Fruit fly (Drosophila melanogaster) whole organism, embryonic: ENCODE data around the gene Nsun5.
A peak's percentile ranks its signal among the peaks of the same experiment; 100 is the strongest.

Source experiments
- ATbp ChIP-seq: fragments of 200-800 bp; sonication (Bioruptor generic); optimal IDR thresholded peaks from 2 replicates; lab custom pipeline; 2017; ENCODE audit warnings: missing biosample characterization, mild to moderate bottlenecking, missing genetic modification characterization, missing genetic modification reagents
- Abd-B ChIP-seq: fragments of 200-800 bp; sonication (Bioruptor generic); optimal IDR thresholded peaks from 2 replicates; lab custom pipeline; 2018; ENCODE audit warnings: missing biosample characterization, mild to moderate bottlenecking, missing genetic modification characterization, moderate library complexity
- Adf1 ChIP-seq: fragments of 200-800 bp; sonication (Bioruptor generic); IDR thresholded peaks from 2 replicates; pipeline ENCODE4 v1.3.6; 2022; ENCODE audit warnings: missing biosample characterization, missing genetic modification characterization
- CG1024 ChIP-seq: fragments of 200-800 bp; sonication (Bioruptor generic); IDR thresholded peaks from 2 replicates; pipeline ENCODE4 v1.3.6; 2022; ENCODE audit warnings: missing biosample characterization, missing genetic modification characterization
- CG10267 ChIP-seq: fragments of 200-800 bp; sonication (Bioruptor generic); optimal IDR thresholded peaks from 2 replicates; lab custom pipeline; 2018; ENCODE audit warnings: missing biosample characterization, mild to moderate bottlenecking, missing genetic modification characterization, moderate library complexity
- CG10274 ChIP-seq: fragments of 200-800 bp; sonication (Bioruptor generic); optimal IDR thresholded peaks from 3 replicates; lab custom pipeline; 2017; ENCODE audit warnings: missing biosample characterization, mild to moderate bottlenecking, missing genetic modification characterization
- CG10366 ChIP-seq: fragments of 200-800 bp; sonication (Bioruptor generic); IDR thresholded peaks from 2 replicates; pipeline ENCODE4 v1.3.6; 2022; ENCODE audit warnings: missing biosample characterization, missing genetic modification characterization
- CG11093 ChIP-seq: fragments of 200-800 bp; sonication (Bioruptor generic); IDR thresholded peaks from 3 replicates; pipeline ENCODE4 v1.3.6; 2022; ENCODE audit warnings: missing biosample characterization, missing genetic modification characterization
- CG11398 ChIP-seq: fragments of 200-800 bp; sonication (Bioruptor generic); optimal IDR thresholded peaks from 2 replicates; lab custom pipeline; 2016; ENCODE audit warnings: missing biosample characterization, missing genetic modification characterization
- CG11560 ChIP-seq: fragments of 200-800 bp; sonication (Bioruptor generic); IDR thresholded peaks from 3 replicates; pipeline ENCODE4 v1.3.6; 2022; ENCODE audit warnings: missing biosample characterization, missing genetic modification characterization
- CG11696 ChIP-seq: fragments of 200-800 bp; sonication (Bioruptor generic); IDR thresholded peaks from 2 replicates; pipeline ENCODE4 v1.3.6; 2022; ENCODE audit warnings: missing biosample characterization, missing genetic modification characterization
- CG12299 ChIP-seq: fragments of 200-800 bp; sonication (Bioruptor generic); optimal IDR thresholded peaks from 2 replicates; lab custom pipeline; 2018; ENCODE audit warnings: missing biosample characterization, mild to moderate bottlenecking, missing genetic modification characterization
- CG13424 ChIP-seq: fragments of 200-800 bp; sonication (Bioruptor generic); optimal IDR thresholded peaks from 2 replicates; lab custom pipeline; 2019; ENCODE audit warnings: missing biosample characterization, mild to moderate bottlenecking, missing genetic modification characterization, moderate library complexity
- CG2202 ChIP-seq: fragments of 200-800 bp; sonication (Bioruptor generic); optimal IDR thresholded peaks from 2 replicates; lab custom pipeline; 2018; ENCODE audit warnings: missing biosample characterization, mild to moderate bottlenecking, missing genetic modification characterization
- CG2678 ChIP-seq: fragments of 200-800 bp; sonication (Bioruptor generic); optimal IDR thresholded peaks from 3 replicates; lab custom pipeline; 2019; ENCODE audit warnings: missing biosample characterization, mild to moderate bottlenecking, missing genetic modification characterization, moderate library complexity
- CG34422 ChIP-seq: fragments of 200-800 bp; sonication (Bioruptor generic); IDR thresholded peaks from 3 replicates; pipeline ENCODE4 v1.3.6; 2022; ENCODE audit warnings: missing biosample characterization, missing genetic modification characterization
- CG5953 ChIP-seq: fragments of 200-800 bp; sonication (Bioruptor generic); IDR thresholded peaks from 2 replicates; pipeline ENCODE4 v1.3.6; 2022; ENCODE audit warnings: missing biosample characterization, missing genetic modification characterization
- CG6791 ChIP-seq: fragments of 200-800 bp; sonication (Bioruptor generic); IDR thresholded peaks from 3 replicates; pipeline ENCODE4 v1.3.6; 2022; ENCODE audit warnings: missing biosample characterization, missing genetic modification characterization; ENCODE audit not compliant: partially characterized antibody
- CG7786 ChIP-seq: fragments of 200-800 bp; sonication (Bioruptor generic); optimal IDR thresholded peaks from 2 replicates; lab custom pipeline; 2016; ENCODE audit warnings: missing biosample characterization, missing genetic modification characterization
- CG7987 ChIP-seq: fragments of 200-800 bp; sonication (Bioruptor generic); optimal IDR thresholded peaks from 2 replicates; lab custom pipeline; 2018; ENCODE audit warnings: missing biosample characterization, mild to moderate bottlenecking, missing genetic modification characterization, moderate library complexity
- CG8924 ChIP-seq: fragments of 200-800 bp; optimal IDR thresholded peaks from 3 replicates; lab custom pipeline; 2019; ENCODE audit warnings: missing biosample characterization, mild to moderate bottlenecking, missing genetic modification characterization, moderate library complexity
- CG9215 ChIP-seq: fragments of 200-800 bp; sonication (Bioruptor generic); IDR thresholded peaks from 2 replicates; pipeline ENCODE4 v1.3.6; 2022; ENCODE audit warnings: missing biosample characterization, missing genetic modification characterization
- CG9797 ChIP-seq: fragments of 200-800 bp; sonication (Bioruptor generic); optimal IDR thresholded peaks from 3 replicates; lab custom pipeline; 2018; ENCODE audit warnings: missing biosample characterization, mild to moderate bottlenecking, missing genetic modification characterization
- Dip2 ChIP-seq: fragments of 200-800 bp; sonication (Bioruptor generic); IDR thresholded peaks from 2 replicates; pipeline ENCODE4 v1.3.6; 2022; ENCODE audit warnings: missing biosample characterization, missing genetic modification characterization
- Ets97D ChIP-seq: fragments of 200-800 bp; sonication (Bioruptor generic); optimal IDR thresholded peaks from 3 replicates; lab custom pipeline; 2016; ENCODE audit warnings: missing biosample characterization, missing genetic modification characterization
- HHEX ChIP-seq: fragments of 200-800 bp; sonication (Bioruptor generic); optimal IDR thresholded peaks from 3 replicates; lab custom pipeline; 2017; ENCODE audit warnings: missing biosample characterization, mild to moderate bottlenecking, missing genetic modification characterization, missing genetic modification reagents
- HLH3B ChIP-seq: fragments of 200-800 bp; sonication (Bioruptor generic); IDR thresholded peaks from 2 replicates; pipeline ENCODE4 v1.3.6; 2022; ENCODE audit warnings: missing biosample characterization, missing genetic modification characterization
- Hsf ChIP-seq: fragments of 200-800 bp; sonication (Bioruptor generic); optimal IDR thresholded peaks from 3 replicates; lab custom pipeline; 2016; ENCODE audit warnings: missing biosample characterization, missing genetic modification characterization
- Jarid2 ChIP-seq: fragments of 200-800 bp; sonication (Bioruptor generic); optimal IDR thresholded peaks from 3 replicates; lab custom pipeline; 2017; ENCODE audit warnings: mild to moderate bottlenecking, missing biosample characterization, missing genetic modification reagents, missing genetic modification characterization
- MTF-1 ChIP-seq: fragments of 200-800 bp; sonication (Bioruptor generic); optimal IDR thresholded peaks from 2 replicates; lab custom pipeline; 2018; ENCODE audit warnings: missing biosample characterization, mild to moderate bottlenecking, missing genetic modification characterization, borderline replicate concordance
- Meics ChIP-seq: fragments of 200-800 bp; sonication (Bioruptor generic); optimal IDR thresholded peaks from 2 replicates; lab custom pipeline; 2017; ENCODE audit warnings: missing biosample characterization, mild to moderate bottlenecking, missing genetic modification characterization
- Usf ChIP-seq: fragments of 200-800 bp; sonication (Bioruptor generic); optimal IDR thresholded peaks from 2 replicates; lab custom pipeline; 2017; ENCODE audit warnings: missing genotype, missing biosample characterization, missing genetic modification characterization
- ac ChIP-seq: fragments of 200-800 bp; sonication (Bioruptor generic); optimal IDR thresholded peaks from 3 replicates; lab custom pipeline; 2017; ENCODE audit warnings: missing biosample characterization, mild to moderate bottlenecking, missing genetic modification characterization
- al ChIP-seq: fragments of 200-800 bp; sonication (Bioruptor generic); IDR thresholded peaks from 2 replicates; pipeline ENCODE4 v1.3.6; 2022; ENCODE audit warnings: missing biosample characterization, missing genetic modification characterization
- ara ChIP-seq: fragments of 200-800 bp; sonication (Bioruptor generic); IDR thresholded peaks from 2 replicates; pipeline ENCODE4 v1.3.6; 2022; ENCODE audit warnings: missing biosample characterization, missing genetic modification characterization
- bowl ChIP-seq: fragments of 200-800 bp; sonication (Bioruptor generic); IDR thresholded peaks from 2 replicates; pipeline ENCODE4 v1.3.6; 2022; ENCODE audit warnings: missing biosample characterization, missing genetic modification characterization
- cg ChIP-seq: fragments of 200-800 bp; sonication (Bioruptor generic); optimal IDR thresholded peaks from 3 replicates; lab custom pipeline; 2019; ENCODE audit warnings: missing biosample characterization, mild to moderate bottlenecking, missing genetic modification characterization, moderate library complexity
- dan ChIP-seq: fragments of 200-800 bp; sonication (Bioruptor generic); IDR thresholded peaks from 2 replicates; pipeline ENCODE4 v1.3.6; 2022; ENCODE audit warnings: missing biosample characterization, missing genetic modification characterization
- dmrt11E ChIP-seq: fragments of 200-800 bp; sonication (Bioruptor generic); optimal IDR thresholded peaks from 3 replicates; lab custom pipeline; 2018; ENCODE audit warnings: missing biosample characterization, mild to moderate bottlenecking, missing genetic modification characterization, moderate library complexity
- dmrt99B ChIP-seq: fragments of 200-800 bp; sonication (Bioruptor generic); optimal IDR thresholded peaks from 2 replicates; lab custom pipeline; 2018; ENCODE audit warnings: missing biosample characterization, mild to moderate bottlenecking, missing genetic modification characterization, moderate library complexity
- en ChIP-seq: fragments of 200-800 bp; sonication (Bioruptor generic); optimal IDR thresholded peaks from 2 replicates; lab custom pipeline; 2016; ENCODE audit warnings: missing biosample characterization, missing genetic modification characterization
- gcm ChIP-seq: fragments of 200-800 bp; sonication (Bioruptor generic); optimal IDR thresholded peaks from 2 replicates; lab custom pipeline; 2019; ENCODE audit warnings: missing biosample characterization, mild to moderate bottlenecking, missing genetic modification characterization, moderate library complexity
- ind ChIP-seq: fragments of 200-800 bp; sonication (Bioruptor generic); optimal IDR thresholded peaks from 3 replicates; lab custom pipeline; 2016; ENCODE audit warnings: missing biosample characterization, missing genetic modification characterization
- nau ChIP-seq: fragments of 200-800 bp; sonication (Bioruptor generic); optimal IDR thresholded peaks from 3 replicates; lab custom pipeline; 2017; ENCODE audit warnings: missing biosample characterization, mild to moderate bottlenecking, missing genetic modification characterization, missing genetic modification reagents
- org-1 ChIP-seq: fragments of 200-800 bp; sonication (Bioruptor generic); optimal IDR thresholded peaks from 2 replicates; lab custom pipeline; 2017; ENCODE audit warnings: missing biosample characterization, missing genetic modification characterization
- sc ChIP-seq, 3 experiments: fragments of >200 bp in 2 of 3; fragments of 200-800 bp in 1 of 3; sonication (Bioruptor generic) in 1 of 3; optimal IDR thresholded peaks; 2 replicates in 2 of 3; 3 replicates in 1 of 3; lab custom pipeline; 2017; ENCODE audit warnings: mild to moderate bottlenecking in 1 of 3, missing biosample characterization in 1 of 3, missing genetic modification characterization in 1 of 3, missing genetic modification reagents in 1 of 3
- sens ChIP-seq: fragments of 200-800 bp; sonication (Bioruptor generic); peaks from one replicate; lab custom pipeline; 2016; ENCODE audit warnings: missing biosample characterization, missing genetic modification characterization
- stc ChIP-seq: fragments of 200-800 bp; sonication (Bioruptor generic); IDR thresholded peaks from 2 replicates; pipeline ENCODE4 v1.3.6; 2022; ENCODE audit warnings: missing biosample characterization, missing genetic modification characterization
- toy ChIP-seq: fragments of 200-800 bp; sonication (Bioruptor generic); IDR thresholded peaks from 2 replicates; pipeline ENCODE4 v1.3.6; 2022; ENCODE audit warnings: missing biosample characterization, missing genetic modification characterization
- wek ChIP-seq: fragments of 200-800 bp; sonication (Bioruptor generic); optimal IDR thresholded peaks from 3 replicates; lab custom pipeline; 2018; ENCODE audit warnings: missing biosample characterization, mild to moderate bottlenecking, missing genetic modification characterization, moderate library complexity
- zfh1 ChIP-seq: fragments of 200-800 bp; sonication (Bioruptor generic); IDR thresholded peaks from 3 replicates; pipeline ENCODE4 v1.3.6; 2022; ENCODE audit warnings: missing biosample characterization, missing genetic modification characterization

The Nsun5 gene

DNA sequence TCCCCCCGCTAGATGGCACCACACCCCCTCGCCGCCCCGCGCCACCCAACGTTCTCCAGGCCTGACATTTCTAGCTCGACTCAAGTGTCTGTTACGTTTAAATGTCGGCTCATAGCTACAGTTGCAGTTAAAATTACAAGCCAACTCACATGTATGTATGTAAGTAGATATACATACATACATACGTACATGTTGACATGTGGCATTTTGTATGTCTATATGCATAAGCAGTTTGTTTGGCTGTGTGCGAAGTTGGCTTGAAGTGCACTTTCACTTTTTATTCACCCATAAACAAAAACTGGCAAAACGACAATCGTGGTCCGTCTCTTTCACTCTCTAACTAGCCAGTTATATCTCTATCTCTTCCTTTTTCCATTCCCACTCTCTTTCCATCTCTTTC, 20.7 kb upstream of the Nsun5 start (continued):
- TF ChIP-seq sc (optimal IDR thresholded peaks at IDR 0.05; lab: Kevin White, UChicago) (no peak), sc (GFP tag; optimal IDR thresholded peaks at IDR 0.05; lab: Kevin White, UChicago) (peak; percentile 18), stc (GFP tag; lab: Robert Waterston, UW) (0 out of 2 replicates have a peak, but pooled peaks have one; percentile 19), CG11093 (GFP tag; lab: Robert Waterston, UW) (peak; percentile 33; the same call in 1 of the 3 replicates), HHEX (GFP tag; lab: Kevin White, UChicago) (peak; percentile 46), Abd-B (no peak), Jarid2 (peak; percentile 24), CG5953 (GFP tag; lab: Robert Waterston, UW) (peak; percentile 71), CG10366 (GFP tag; lab: Robert Waterston, UW) (no peak), CG2202 (tag; lab: Kevin White, UChicago) (no peak), dan (GFP tag; lab: Robert Waterston, UW) (no peak), zfh1 (GFP tag; lab: Robert Waterston, UW) (0 out of 3 replicates have a peak, but pooled peaks have one; percentile 30), CG11696 (GFP tag; lab: Robert Waterston, UW) (no peak), CG9797 (no peak), CG9215 (no peak), wek (GFP tag; lab: Kevin White, UChicago) (peak; percentile 49), CG13424 (tag; lab: Kevin White, UChicago) (peak; percentile 4), ATbp (GFP tag; lab: Kevin White, UChicago) (peak; percentile 94), CG7786 (GFP tag; lab: Kevin White, UChicago) (no peak), MTF-1 (GFP tag; lab: Kevin White, UChicago) (peak; percentile 19), gcm (no peak), Hsf (no peak), Adf1 (GFP tag; lab: Robert Waterston, UW) (no peak), Meics (GFP tag; lab: Kevin White, UChicago) (no peak), dmrt11E (no peak), sens (GFP tag; lab: Kevin White, UChicago) (peak; percentile 63), HLH3B (GFP tag; lab: Robert Waterston, UW) (peak; percentile 37; the same call in 1 of the 2 replicates), al (GFP tag; lab: Robert Waterston, UW) (no peak), CG6791 (GFP tag; lab: Robert Waterston, UW) (no peak), ara (GFP tag; lab: Robert Waterston, UW) (peak; percentile 45), ind (GFP tag; lab: Kevin White, UChicago) (no peak), CG12299 (tag; lab: Kevin White, UChicago) (peak; percentile 20), en (GFP tag; lab: Kevin White, UChicago) (no peak), CG10267 (tag; lab: Kevin White, UChicago) (no peak), bowl (GFP tag; lab: Robert Waterston, UW) (peak; percentile 44; the same call in 1 of the 2 replicates), CG10274 (no peak), cg (GFP tag; lab: Kevin White, UChicago) (peak; percentile 17), org-1 (GFP tag; lab: Kevin White, UChicago) (peak; percentile 25), Dip2 (GFP tag; lab: Robert Waterston, UW) (no peak), CG1024 (GFP tag; lab: Robert Waterston, UW) (peak; percentile 44; the same call in 1 of the 2 replicates), Ets97D (GFP tag; lab: Kevin White, UChicago) (no peak), dmrt99B (tag; lab: Kevin White, UChicago) (peak; percentile 48), CG11560 (tag; lab: Robert Waterston, UW) (no peak), CG7987 (GFP tag; lab: Kevin White, UChicago) (no peak), Usf (GFP tag; lab: Kevin White, UChicago) (no peak), nau (GFP tag; lab: Kevin White, UChicago) (peak; percentile 28), ac (no peak), CG2678 (tag; lab: Kevin White, UChicago) (peak; percentile 55), toy (GFP tag; lab: Robert Waterston, UW) (no peak), CG34422 (GFP tag; lab: Robert Waterston, UW) (no peak), CG11398 (GFP tag; lab: Kevin White, UChicago) (no peak), CG8924 (no peak)
